Worm (Caenorhabditis elegans) whole organism, L4 larva: ENCODE data around the gene F01D5.8.

Experiments used
- D1046.2 ChIP-seq: fragments of 200-800 bp; sonication (Bioruptor generic); IDR thresholded peaks from 2 replicates; pipeline ENCODE4 v1.3.6; 2022; ENCODE audit warnings: missing genetic modification characterization, missing compliant biosample characterization
- F10B5.3 ChIP-seq: sonication (generic microtip); optimal IDR thresholded peaks from 2 replicates; lab custom pipeline; 2016; ENCODE audit warnings: mild to moderate bottlenecking, missing genetic modification characterization, missing compliant biosample characterization
- F26F4.8 ChIP-seq: fragments of 200-800 bp; sonication (Bioruptor generic); conservative IDR thresholded peaks from 2 replicates; pipeline ENCODE4 v1.3.6; 2022; ENCODE audit warnings: missing genetic modification characterization, missing compliant biosample characterization
- F37D6.2 ChIP-seq: sonication (generic microtip); optimal IDR thresholded peaks from 2 replicates; lab custom pipeline; 2016; ENCODE audit warnings: mild to moderate bottlenecking, missing genetic modification characterization, missing compliant biosample characterization
- T26A8.4 ChIP-seq: fragments of 200-800 bp; sonication (Bioruptor generic); IDR thresholded peaks from 2 replicates; pipeline ENCODE4 v1.3.6; 2022; ENCODE audit warnings: missing genetic modification characterization, missing compliant biosample characterization
- Y5F2A.4 ChIP-seq: fragments of 200-800 bp; sonication (Bioruptor generic); optimal IDR thresholded peaks from 2 replicates; lab custom pipeline; 2018; ENCODE audit warnings: mild to moderate bottlenecking, missing genetic modification characterization, missing compliant biosample characterization
- ZK337.2 ChIP-seq: fragments of 200-800 bp; sonication (Bioruptor generic); IDR thresholded peaks from 2 replicates; pipeline ENCODE4 v1.3.6; 2022; ENCODE audit warnings: missing genetic modification reagents, missing genetic modification characterization, missing compliant biosample characterization
- aha-1 ChIP-seq: fragments of 150-350 bp; peaks from one replicate; lab custom pipeline; 2014; ENCODE audit warnings: missing biosample characterization, missing genetic modification characterization
- ceh-20 ChIP-seq: fragments of 200-800 bp; sonication (Bioruptor generic); IDR thresholded peaks from 2 replicates; pipeline ENCODE4 v1.3.6; 2022; ENCODE audit warnings: missing genetic modification reagents, missing genetic modification characterization, missing compliant biosample characterization
- ceh-28 ChIP-seq: fragments of 150-350 bp; optimal IDR thresholded peaks from 2 replicates; lab custom pipeline; 2014; ENCODE audit warnings: missing biosample characterization, missing genetic modification reagents, missing genetic modification characterization
- ceh-44 ChIP-seq: fragments of 200-800 bp; sonication (Bioruptor generic); IDR thresholded peaks from 2 replicates; pipeline ENCODE4 v1.3.6; 2022; ENCODE audit warnings: missing genetic modification reagents, missing genetic modification characterization, missing compliant biosample characterization
- ces-1 ChIP-seq: fragments of 150-350 bp; sonication (generic microtip); optimal IDR thresholded peaks from 4 replicates; lab custom pipeline; 2014; ENCODE audit warnings: missing biosample characterization, missing genetic modification reagents, missing genetic modification characterization
- cey-2 ChIP-seq: sonication (generic microtip); optimal IDR thresholded peaks from 3 replicates; lab custom pipeline; 2017; ENCODE audit warnings: missing genetic modification characterization, mild to moderate bottlenecking, missing compliant biosample characterization, antibody characterized with exemption, borderline replicate concordance; ENCODE audit not compliant: insufficient read depth
- daf-12 ChIP-seq: fragments of 150-350 bp; optimal IDR thresholded peaks from 2 replicates; lab custom pipeline; 2014; ENCODE audit warnings: missing biosample characterization, missing genetic modification reagents, missing genetic modification characterization
- daf-19 ChIP-seq: fragments of 200-800 bp; sonication (Bioruptor generic); conservative IDR thresholded peaks from 2 replicates; pipeline ENCODE4 v1.3.6; 2022; ENCODE audit warnings: missing genetic modification characterization, missing compliant biosample characterization
- dmd-6 ChIP-seq: fragments of 200-800 bp; sonication (Bioruptor generic); IDR thresholded peaks from 2 replicates; pipeline ENCODE4 v1.3.6; 2022; ENCODE audit warnings: missing genetic modification reagents, missing genetic modification characterization, missing compliant biosample characterization
- duxl-1 ChIP-seq: sonication (generic microtip); optimal IDR thresholded peaks from 2 replicates; lab custom pipeline; 2016; ENCODE audit warnings: mild to moderate bottlenecking, missing genetic modification characterization, moderate library complexity, missing compliant biosample characterization; ENCODE audit not compliant: poor library complexity
- egl-27 ChIP-seq: sonication (generic microtip); optimal IDR thresholded peaks from 3 replicates; lab custom pipeline; 2017; ENCODE audit warnings: missing biosample characterization, missing genetic modification reagents, missing genetic modification characterization
- fkh-10 ChIP-seq: fragments of 150-350 bp; optimal IDR thresholded peaks from 2 replicates; lab custom pipeline; 2014; ENCODE audit warnings: missing biosample characterization, missing genetic modification reagents, missing genetic modification characterization
- fos-1 ChIP-seq: fragments of 150-350 bp; optimal IDR thresholded peaks from 2 replicates; lab custom pipeline; 2014; ENCODE audit warnings: missing biosample characterization, missing genetic modification characterization
- hlh-11 ChIP-seq: fragments of 200-800 bp; sonication (Bioruptor generic); optimal IDR thresholded peaks from 2 replicates; lab custom pipeline; 2018; ENCODE audit warnings: mild to moderate bottlenecking, missing genetic modification characterization, missing compliant biosample characterization
- jun-1 ChIP-seq: fragments of 150-350 bp; optimal IDR thresholded peaks from 2 replicates; lab custom pipeline; 2014; ENCODE audit warnings: missing biosample characterization, missing genetic modification reagents, missing genetic modification characterization
- lin-15B ChIP-seq: fragments of 150-350 bp; sonication (generic microtip); optimal IDR thresholded peaks from 3 replicates; lab custom pipeline; 2014; ENCODE audit warnings: missing biosample characterization, missing genetic modification characterization
- lin-39 ChIP-seq: fragments of 150-350 bp; optimal IDR thresholded peaks from 2 replicates; lab custom pipeline; 2014; ENCODE audit warnings: missing biosample characterization, missing genetic modification reagents, missing genetic modification characterization
- madf-9 ChIP-seq: fragments of 200-800 bp; sonication (Bioruptor generic); conservative IDR thresholded peaks from 2 replicates; pipeline ENCODE4 v1.3.6; 2022; ENCODE audit warnings: missing genetic modification reagents, missing genetic modification characterization, missing compliant biosample characterization
- mdl-1 ChIP-seq, 2 experiments: fragments of 150-350 bp in 1 of 2; sonication (generic microtip) in 1 of 2; optimal IDR thresholded peaks; 2 replicates each; lab custom pipeline; 2014 to 2017; ENCODE audit warnings: missing biosample characterization in 2 of 2, missing genetic modification characterization in 2 of 2
- mep-1 ChIP-seq: fragments of 150-350 bp; sonication (generic microtip); optimal IDR thresholded peaks from 3 replicates; lab custom pipeline; 2014; ENCODE audit warnings: missing biosample characterization, missing genetic modification characterization
- mxl-2 ChIP-seq: fragments of 200-800 bp; sonication (Bioruptor generic); conservative IDR thresholded peaks from 2 replicates; pipeline ENCODE4 v1.3.6; 2022; ENCODE audit warnings: missing genetic modification reagents, missing genetic modification characterization, missing compliant biosample characterization
- nhr-10 ChIP-seq: fragments of 150-350 bp; optimal IDR thresholded peaks from 2 replicates; lab custom pipeline; 2014; ENCODE audit warnings: missing biosample characterization, missing genetic modification characterization
- nhr-11 ChIP-seq: fragments of 150-350 bp; optimal IDR thresholded peaks from 2 replicates; lab custom pipeline; 2014; ENCODE audit warnings: missing biosample characterization, missing genetic modification characterization
- nhr-25 ChIP-seq: sonication (generic microtip); optimal IDR thresholded peaks from 2 replicates; lab custom pipeline; 2017; ENCODE audit warnings: missing genetic modification characterization, mild to moderate bottlenecking, missing compliant biosample characterization, antibody characterized with exemption, moderate library complexity, borderline replicate concordance; ENCODE audit not compliant: insufficient read depth
- nhr-28 ChIP-seq: fragments of 150-350 bp; optimal IDR thresholded peaks from 2 replicates; lab custom pipeline; 2014; ENCODE audit warnings: missing biosample characterization, missing genetic modification characterization
- nhr-48 ChIP-seq: sonication (generic microtip); optimal IDR thresholded peaks from 2 replicates; lab custom pipeline; 2016; ENCODE audit warnings: mild to moderate bottlenecking, missing genetic modification characterization, missing compliant biosample characterization
- nhr-76 ChIP-seq: fragments of 150-350 bp; optimal IDR thresholded peaks from 2 replicates; lab custom pipeline; 2014; ENCODE audit warnings: missing biosample characterization, missing genetic modification characterization
- nhr-77 ChIP-seq: fragments of 150-350 bp; optimal IDR thresholded peaks from 2 replicates; lab custom pipeline; 2014; ENCODE audit warnings: missing biosample characterization, missing genetic modification characterization
- pha-4 ChIP-seq, 2 experiments: fragments of 150-350 bp in 1 of 2; fragments of 200-800 bp in 1 of 2; sonication (Bioruptor generic) in 1 of 2; IDR thresholded peaks in 1 of 2; optimal IDR thresholded peaks in 1 of 2; 2 replicates each; pipeline versions ENCODE4 v1.3.6 to Lab custom; 2014 to 2022; ENCODE audit warnings: missing genetic modification characterization in 2 of 2, missing genetic modification reagents in 2 of 2, missing biosample characterization in 1 of 2, missing compliant biosample characterization in 1 of 2
- pqm-1 ChIP-seq: sonication (generic microtip); optimal IDR thresholded peaks from 2 replicates; lab custom pipeline; 2017; ENCODE audit warnings: missing biosample characterization, missing genetic modification characterization
- sdz-12 ChIP-seq: fragments of 200-800 bp; sonication (Bioruptor generic); optimal IDR thresholded peaks from 2 replicates; lab custom pipeline; 2018; ENCODE audit warnings: mild to moderate bottlenecking, missing genetic modification characterization, missing compliant biosample characterization
- set-16 ChIP-seq: fragments of 200-800 bp; sonication (Bioruptor generic); IDR thresholded peaks from 2 replicates; pipeline ENCODE4 v1.3.6; 2022; ENCODE audit warnings: missing genetic modification reagents, missing genetic modification characterization, missing compliant biosample characterization
- snpc-1.2 ChIP-seq: fragments of 200-800 bp; sonication (Bioruptor generic); IDR thresholded peaks from 2 replicates; pipeline ENCODE4 v1.3.6; 2022; ENCODE audit warnings: missing genetic modification reagents, missing genetic modification characterization, missing compliant biosample characterization
- snpc-4 ChIP-seq: fragments of 150-350 bp; optimal IDR thresholded peaks from 2 replicates; lab custom pipeline; 2014; ENCODE audit warnings: missing biosample characterization, missing genetic modification characterization
- spr-1 ChIP-seq: sonication (generic microtip); optimal IDR thresholded peaks from 2 replicates; lab custom pipeline; 2016; ENCODE audit warnings: mild to moderate bottlenecking, missing genetic modification characterization, missing compliant biosample characterization
- spr-3 ChIP-seq: fragments of 200-800 bp; sonication (Bioruptor generic); optimal IDR thresholded peaks from 2 replicates; lab custom pipeline; 2018; ENCODE audit warnings: mild to moderate bottlenecking, missing genetic modification characterization, missing compliant biosample characterization
- tag-97 ChIP-seq: fragments of 200-800 bp; sonication (Bioruptor generic); IDR thresholded peaks from 2 replicates; pipeline ENCODE4 v1.3.6; 2022; ENCODE audit warnings: missing genetic modification characterization, missing compliant biosample characterization
- tra-1 ChIP-seq: fragments of 200-800 bp; sonication (Bioruptor generic); IDR thresholded peaks from 2 replicates; pipeline ENCODE4 v1.3.6; 2022; ENCODE audit warnings: missing genetic modification reagents, missing genetic modification characterization, missing compliant biosample characterization
- unc-39 ChIP-seq: sonication (generic microtip); optimal IDR thresholded peaks from 2 replicates; lab custom pipeline; 2017; ENCODE audit warnings: missing biosample characterization, missing genetic modification characterization
- zip-11 ChIP-seq: fragments of 200-800 bp; sonication (Bioruptor generic); IDR thresholded peaks from 2 replicates; pipeline ENCODE4 v1.3.6; 2022; ENCODE audit warnings: missing genetic modification characterization, missing compliant biosample characterization
- zip-2 ChIP-seq: fragments of 150-350 bp; optimal IDR thresholded peaks from 2 replicates; lab custom pipeline; 2014; ENCODE audit warnings: missing biosample characterization, missing genetic modification characterization

The F01D5.8 gene

DNA sequence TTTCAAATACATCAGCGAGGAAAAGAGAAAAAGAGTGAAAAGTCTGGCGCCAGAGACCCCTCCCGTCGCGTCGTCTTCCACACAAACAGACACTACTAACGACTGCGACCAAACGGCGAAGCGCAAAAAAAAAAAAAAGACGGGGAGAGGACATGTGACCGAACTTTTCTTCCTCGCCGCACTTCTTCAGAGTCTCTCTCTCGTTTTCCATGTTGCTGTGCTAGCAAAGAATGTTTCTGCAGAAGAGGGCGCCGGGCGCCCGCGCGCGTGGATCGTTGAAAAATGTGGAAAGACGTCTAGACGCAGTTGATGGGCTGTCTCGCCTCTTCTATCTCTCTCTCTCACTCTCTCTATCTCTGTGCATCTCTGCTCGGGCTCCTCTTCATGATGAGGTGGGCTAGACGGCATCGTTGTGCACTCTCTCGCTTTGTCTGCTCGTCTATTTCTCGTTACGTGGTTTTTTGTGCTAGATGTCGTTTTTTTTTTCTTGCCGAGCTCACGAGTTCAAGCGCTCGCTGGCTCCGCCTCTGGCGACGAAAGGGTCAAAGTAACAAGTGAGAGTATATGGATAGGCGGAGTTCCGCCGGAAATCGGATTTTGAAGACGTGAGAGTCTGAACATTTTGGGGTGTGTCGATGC, 29.8 kb downstream of the F01D5.8 start (continued):
- peak; percentile 40 for TF ChIP-seq cey-2
- TF ChIP-seq F37D6.2, result peak; percentile 91
- TF ChIP-seq daf-19 (GFP tag; lab: Robert Waterston, UW), result peak; percentile 65; the same call in 1 of the 2 replicates
- peak; percentile 46 for TF ChIP-seq egl-27 (tag; lab: Kevin White, UChicago)
- peak; percentile 24; the same call in 1 of the 2 replicates for TF ChIP-seq D1046.2
- no peak for TF ChIP-seq lin-15B
- TF ChIP-seq zip-11 (GFP tag; lab: Robert Waterston, UW), result no peak
- peak; percentile 96 for TF ChIP-seq tra-1
- TF ChIP-seq snpc-1.2 (GFP tag; lab: Robert Waterston, UW), result no peak
- TF ChIP-seq spr-3 (GFP tag; lab: Kevin White, UChicago), result peak; percentile 54
- TF ChIP-seq madf-9 (GFP tag; lab: Robert Waterston, UW), result peak; percentile 5; the same call in 1 of the 2 replicates
- TF ChIP-seq jun-1 (tag; lab: Kevin White, UChicago), result peak; percentile 83
- TF ChIP-seq sdz-12 (GFP tag; lab: Kevin White, UChicago), result no peak
- peak; percentile 93 for TF ChIP-seq nhr-11 (tag; lab: Kevin White, UChicago)
- no peak for TF ChIP-seq ceh-28 (tag; lab: Kevin White, UChicago)
- TF ChIP-seq ZK337.2 (GFP tag; lab: Robert Waterston, UW), result no peak
- TF ChIP-seq F26F4.8 (GFP tag; lab: Robert Waterston, UW), result 0 out of 2 replicates have a peak, but pooled peaks have one; percentile 47
- no peak for TF ChIP-seq Y5F2A.4
- TF ChIP-seq nhr-77, result peak; percentile 99
- TF ChIP-seq T26A8.4 (GFP tag; lab: Robert Waterston, UW), result peak; percentile 83
- peak; percentile 95 for TF ChIP-seq set-16 (GFP tag; lab: Robert Waterston, UW)
- TF ChIP-seq spr-1 (tag; lab: Kevin White, UChicago), result peak; percentile 87
- no peak for TF ChIP-seq duxl-1 (tag; lab: Kevin White, UChicago)
- TF ChIP-seq mep-1, result peak; percentile 96
- TF ChIP-seq nhr-10 (tag; lab: Kevin White, UChicago), result peak; percentile 69
- TF ChIP-seq nhr-76, result no peak
- TF ChIP-seq ceh-20 (GFP tag; lab: Robert Waterston, UW), result peak; percentile 94
- TF ChIP-seq lin-39 (tag; lab: Kevin White, UChicago), result peak; percentile 70
- TF ChIP-seq pqm-1 (tag; lab: Kevin White, UChicago), result peak; percentile 41
- no peak for TF ChIP-seq ces-1 (GFP tag; lab: Kevin White, UChicago)
- TF ChIP-seq F10B5.3 (tag; lab: Kevin White, UChicago), result peak; percentile 8
- TF ChIP-seq zip-2 (tag; lab: Kevin White, UChicago), result no peak
- TF ChIP-seq hlh-11 (tag; lab: Kevin White, UChicago), result peak; percentile 99
- peak; percentile 95 for TF ChIP-seq nhr-48 (tag; lab: Kevin White, UChicago)
- TF ChIP-seq unc-39 (tag; lab: Kevin White, UChicago), result no peak
- peak; percentile 72 for TF ChIP-seq nhr-25 (tag; lab: Kevin White, UChicago)
- peak; percentile 99 for TF ChIP-seq dmd-6 (GFP tag; lab: Robert Waterston, UW)
- TF ChIP-seq, all 104 proteins: peak for 66

DNA sequence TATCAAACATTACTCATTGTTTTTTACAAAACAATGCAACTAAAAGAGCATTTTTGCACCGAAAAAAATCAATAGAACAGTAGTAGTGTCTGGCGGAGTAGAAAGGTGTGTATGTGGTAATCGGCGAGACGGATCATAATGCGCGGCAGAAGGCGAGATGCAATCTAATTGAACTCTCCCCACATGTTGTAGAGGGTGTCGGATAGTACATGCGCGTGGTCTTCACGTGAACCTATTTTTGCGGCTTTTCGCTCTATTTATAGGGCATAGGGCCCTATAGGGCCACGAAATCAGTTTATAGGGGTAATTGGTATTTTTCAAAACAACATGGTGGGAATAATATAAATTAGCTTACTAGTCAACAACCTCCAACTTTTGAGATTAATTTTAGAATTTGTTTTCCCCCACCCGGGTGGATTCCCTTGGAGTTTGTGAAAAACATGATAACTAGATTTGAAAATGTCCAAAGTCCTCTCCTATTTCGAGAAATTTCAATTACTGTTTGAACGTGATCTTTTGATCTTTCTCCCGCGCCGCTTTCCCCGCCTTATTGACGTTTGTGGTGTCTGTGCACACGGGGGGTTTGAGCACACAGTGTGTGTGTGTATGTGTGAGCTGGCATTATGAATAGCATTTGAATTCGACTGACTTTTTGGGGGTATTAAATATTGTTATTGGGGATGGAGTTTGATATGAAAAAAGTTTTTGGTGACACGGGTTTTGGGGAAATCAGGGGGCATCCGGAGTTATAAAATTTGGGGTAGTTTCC, 32.5 kb downstream of the F01D5.8 start:
- TF ChIP-seq hlh-11 (tag; lab: Kevin White, UChicago) (peak; percentile 55), mxl-2 (GFP tag; lab: Robert Waterston, UW) (peak; percentile 54; the same call in 1 of the 2 replicates), mdl-1 (tag; optimal IDR thresholded peaks at IDR 0.05; lab: Kevin White, UChicago) (no peak), tag-97 (GFP tag; lab: Robert Waterston, UW) (no peak), daf-12 (no peak), fos-1 (tag; lab: Kevin White, UChicago) (no peak), ceh-44 (GFP tag; lab: Robert Waterston, UW) (no peak), nhr-28 (peak; percentile 42), pha-4 (GFP tag; IDR thresholded peaks at IDR 0.05; lab: Robert Waterston, UW) (no peak), pha-4 (tag; optimal IDR thresholded peaks at IDR 0.05; lab: Kevin White, UChicago) (no peak), D1046.2 (no peak), jun-1 (tag; lab: Kevin White, UChicago) (no peak), snpc-1.2 (GFP tag; lab: Robert Waterston, UW) (no peak), nhr-11 (tag; lab: Kevin White, UChicago) (no peak), aha-1 (peak; percentile 79), snpc-4 (tag; lab: Kevin White, UChicago) (no peak), pqm-1 (tag; lab: Kevin White, UChicago) (peak; percentile 33), nhr-48 (tag; lab: Kevin White, UChicago) (peak; percentile 3), fkh-10 (no peak)
